Fruit fly (Drosophila melanogaster) whole organism, embryonic: ENCODE results near the gene Cfp1.

Source experiments
- B-H1 ChIP-seq: fragments of 200-800 bp; sonication (Bioruptor generic); IDR thresholded peaks from 3 replicates; pipeline ENCODE4 v1.3.6; 2022; ENCODE audit warnings: missing biosample characterization, missing genetic modification characterization
- CG10147 ChIP-seq: fragments of 200-800 bp; sonication (Bioruptor generic); optimal IDR thresholded peaks from 2 replicates; lab custom pipeline; 2019; ENCODE audit warnings: missing biosample characterization, mild to moderate bottlenecking, missing genetic modification characterization, moderate library complexity
- CG10267 ChIP-seq: fragments of 200-800 bp; sonication (Bioruptor generic); optimal IDR thresholded peaks from 2 replicates; lab custom pipeline; 2018; ENCODE audit warnings: missing biosample characterization, mild to moderate bottlenecking, missing genetic modification characterization, moderate library complexity
- CG10543 ChIP-seq: fragments of 200-800 bp; sonication (Bioruptor generic); optimal IDR thresholded peaks from 3 replicates; lab custom pipeline; 2017; ENCODE audit warnings: missing biosample characterization, mild to moderate bottlenecking, missing genetic modification characterization, moderate library complexity
- CG12769 ChIP-seq: fragments of 200-800 bp; sonication (Bioruptor generic); optimal IDR thresholded peaks from 2 replicates; lab custom pipeline; 2019; ENCODE audit warnings: missing biosample characterization, mild to moderate bottlenecking, missing genetic modification characterization, moderate library complexity
- CG17829 ChIP-seq: fragments of 200-800 bp; optimal IDR thresholded peaks from 2 replicates; lab custom pipeline; 2019; ENCODE audit warnings: missing biosample characterization, mild to moderate bottlenecking, missing genetic modification characterization, moderate library complexity
- CG2678 ChIP-seq: fragments of 200-800 bp; sonication (Bioruptor generic); optimal IDR thresholded peaks from 3 replicates; lab custom pipeline; 2019; ENCODE audit warnings: missing biosample characterization, mild to moderate bottlenecking, missing genetic modification characterization, moderate library complexity
- CG3163 ChIP-seq: fragments of 200-800 bp; sonication (Bioruptor generic); optimal IDR thresholded peaks from 3 replicates; lab custom pipeline; 2016; ENCODE audit warnings: missing biosample characterization, missing genetic modification characterization
- CG32772 ChIP-seq: fragments of 200-800 bp; sonication (Bioruptor generic); IDR thresholded peaks from 2 replicates; pipeline ENCODE4 v1.3.6; 2022; ENCODE audit warnings: missing biosample characterization, missing genetic modification characterization
- CG34376 ChIP-seq: fragments of 200-800 bp; sonication (Bioruptor generic); optimal IDR thresholded peaks from 2 replicates; lab custom pipeline; 2018; ENCODE audit warnings: missing biosample characterization, mild to moderate bottlenecking, missing genetic modification characterization
- CG42726 ChIP-seq: fragments of 200-800 bp; sonication (Bioruptor generic); IDR thresholded peaks from 2 replicates; pipeline ENCODE4 v1.3.6; 2022; ENCODE audit warnings: missing biosample characterization, missing genetic modification characterization; ENCODE audit not compliant: partially characterized antibody
- CG4854 ChIP-seq: fragments of 200-800 bp; sonication (Bioruptor generic); optimal IDR thresholded peaks from 2 replicates; lab custom pipeline; 2016; ENCODE audit warnings: missing biosample characterization, missing genetic modification characterization, inconsistent platforms
- CG6689 ChIP-seq: fragments of 200-800 bp; sonication (Bioruptor generic); IDR thresholded peaks from 2 replicates; pipeline ENCODE4 v1.3.6; 2022; ENCODE audit warnings: missing biosample characterization, missing genetic modification characterization
- CG6791 ChIP-seq: fragments of 200-800 bp; sonication (Bioruptor generic); IDR thresholded peaks from 3 replicates; pipeline ENCODE4 v1.3.6; 2022; ENCODE audit warnings: missing biosample characterization, missing genetic modification characterization; ENCODE audit not compliant: partially characterized antibody
- CG6813 ChIP-seq: fragments of 200-800 bp; sonication (Bioruptor generic); optimal IDR thresholded peaks from 2 replicates; lab custom pipeline; 2017; ENCODE audit warnings: missing biosample characterization, missing genetic modification characterization, mild to moderate bottlenecking, moderate library complexity, missing genetic modification reagents
- CG7928 ChIP-seq: fragments of 200-800 bp; sonication (Bioruptor generic); optimal IDR thresholded peaks from 2 replicates; lab custom pipeline; 2017; ENCODE audit warnings: missing biosample characterization, mild to moderate bottlenecking, missing genetic modification characterization
- CG8089 ChIP-seq: fragments of 200-800 bp; sonication (Bioruptor generic); optimal IDR thresholded peaks from 3 replicates; lab custom pipeline; 2016; ENCODE audit warnings: missing biosample characterization, missing genetic modification characterization
- CG9609 ChIP-seq: fragments of 200-800 bp; sonication (Bioruptor generic); optimal IDR thresholded peaks from 3 replicates; lab custom pipeline; 2016; ENCODE audit warnings: missing biosample characterization, missing genetic modification characterization
- CG9876 ChIP-seq: fragments of 200-800 bp; sonication (Bioruptor generic); optimal IDR thresholded peaks from 2 replicates; lab custom pipeline; 2016; ENCODE audit warnings: missing biosample characterization, missing genetic modification characterization
- D19A ChIP-seq: fragments of 200-800 bp; optimal IDR thresholded peaks from 3 replicates; lab custom pipeline; 2019; ENCODE audit warnings: missing biosample characterization, mild to moderate bottlenecking, missing genetic modification characterization, moderate library complexity
- Dbx ChIP-seq: fragments of 200-800 bp; sonication (Bioruptor generic); IDR thresholded peaks from 3 replicates; pipeline ENCODE4 v1.3.6; 2022; ENCODE audit warnings: missing biosample characterization, missing genetic modification characterization
- Dll ChIP-seq: fragments of 200-800 bp; sonication (Bioruptor generic); IDR thresholded peaks from 4 replicates; pipeline ENCODE4 v1.3.6; 2022; ENCODE audit warnings: missing biosample characterization, missing genetic modification characterization; ENCODE audit not compliant: partially characterized antibody
- Fer1 ChIP-seq: fragments of 200-800 bp; sonication (Bioruptor generic); optimal IDR thresholded peaks from 2 replicates; lab custom pipeline; 2017; ENCODE audit warnings: missing biosample characterization, mild to moderate bottlenecking, missing genetic modification characterization
- H2.0 ChIP-seq: fragments of 200-800 bp; sonication (Bioruptor generic); IDR thresholded peaks from 2 replicates; pipeline ENCODE4 v1.3.6; 2022; ENCODE audit warnings: missing biosample characterization, missing genetic modification characterization
- HLH4C ChIP-seq: fragments of 200-800 bp; sonication (Bioruptor generic); IDR thresholded peaks from 3 replicates; pipeline ENCODE4 v1.3.6; 2022; ENCODE audit warnings: missing biosample characterization, missing genetic modification characterization; ENCODE audit not compliant: partially characterized antibody
- HLHmδ ChIP-seq: fragments of 200-800 bp; sonication (Bioruptor generic); optimal IDR thresholded peaks from 2 replicates; lab custom pipeline; 2018; ENCODE audit warnings: missing biosample characterization, mild to moderate bottlenecking, missing genetic modification characterization, moderate library complexity
- NFAT ChIP-seq: fragments of 200-800 bp; sonication (Bioruptor generic); IDR thresholded peaks from 2 replicates; pipeline ENCODE4 v1.3.6; 2022; ENCODE audit warnings: missing biosample characterization, missing genetic modification characterization
- Oaz ChIP-seq: fragments of 200-800 bp; sonication (Bioruptor generic); IDR thresholded peaks from 2 replicates; pipeline ENCODE4 v1.3.6; 2022; ENCODE audit warnings: missing biosample characterization, missing genetic modification characterization
- Oli ChIP-seq: fragments of 200-800 bp; sonication (Bioruptor generic); optimal IDR thresholded peaks from 2 replicates; lab custom pipeline; 2018; ENCODE audit warnings: missing biosample characterization, mild to moderate bottlenecking, missing genetic modification characterization, moderate library complexity
- Sry-δ ChIP-seq: fragments of 200-800 bp; sonication (Bioruptor generic); optimal IDR thresholded peaks from 2 replicates; lab custom pipeline; 2016; ENCODE audit warnings: missing biosample characterization, missing genetic modification characterization
- Usf ChIP-seq: fragments of 200-800 bp; sonication (Bioruptor generic); optimal IDR thresholded peaks from 2 replicates; lab custom pipeline; 2017; ENCODE audit warnings: missing genotype, missing biosample characterization, missing genetic modification characterization
- YL-1 ChIP-seq: fragments of 200-800 bp; sonication (Bioruptor generic); optimal IDR thresholded peaks from 3 replicates; lab custom pipeline; 2017; ENCODE audit warnings: missing biosample characterization, mild to moderate bottlenecking, missing genetic modification characterization
- amos ChIP-seq: fragments of 200-800 bp; sonication (Bioruptor generic); IDR thresholded peaks from 2 replicates; pipeline ENCODE4 v1.3.6; 2022; ENCODE audit warnings: missing biosample characterization, missing genetic modification characterization; ENCODE audit not compliant: partially characterized antibody
- bigmax ChIP-seq: fragments of 200-800 bp; sonication (Bioruptor generic); optimal IDR thresholded peaks from 2 replicates; lab custom pipeline; 2018; ENCODE audit warnings: missing biosample characterization, mild to moderate bottlenecking, missing genetic modification characterization
- chinmo ChIP-seq: fragments of 200-800 bp; sonication (Bioruptor generic); IDR thresholded peaks from 4 replicates; pipeline ENCODE4 v1.3.6; 2022; ENCODE audit warnings: missing biosample characterization, missing genetic modification characterization; ENCODE audit not compliant: partially characterized antibody
- gfzf ChIP-seq: fragments of 200-800 bp; sonication (Bioruptor generic); optimal IDR thresholded peaks from 2 replicates; lab custom pipeline; 2016; ENCODE audit warnings: missing biosample characterization, mild to moderate bottlenecking, missing genetic modification characterization, moderate library complexity
- gro ChIP-seq: fragments of 200-800 bp; sonication (Bioruptor generic); optimal IDR thresholded peaks from 2 replicates; lab custom pipeline; 2016; ENCODE audit warnings: missing biosample characterization, missing genetic modification characterization
- gsb ChIP-seq: fragments of 200-800 bp; sonication (Bioruptor generic); IDR thresholded peaks from 2 replicates; pipeline ENCODE4 v1.3.6; 2022; ENCODE audit warnings: missing biosample characterization, missing genetic modification characterization
- inv ChIP-seq: fragments of 200-800 bp; sonication (Bioruptor generic); IDR thresholded peaks from 2 replicates; pipeline ENCODE4 v1.3.6; 2022; ENCODE audit warnings: missing biosample characterization, missing genetic modification characterization; ENCODE audit not compliant: partially characterized antibody
- jing ChIP-seq: fragments of 200-800 bp; sonication (Bioruptor generic); optimal IDR thresholded peaks from 2 replicates; lab custom pipeline; 2018; ENCODE audit warnings: missing biosample characterization, mild to moderate bottlenecking, missing genetic modification characterization
- jumu ChIP-seq: fragments of 200-800 bp; sonication (Bioruptor generic); optimal IDR thresholded peaks from 3 replicates; lab custom pipeline; 2016; ENCODE audit warnings: missing biosample characterization, missing genetic modification characterization
- klu ChIP-seq: fragments of 200-800 bp; sonication (Bioruptor generic); IDR thresholded peaks from 2 replicates; pipeline ENCODE4 v1.3.6; 2022; ENCODE audit warnings: missing biosample characterization, missing genetic modification characterization
- knrl ChIP-seq: fragments of 200-800 bp; sonication (Bioruptor generic); IDR thresholded peaks from 3 replicates; pipeline ENCODE4 v1.3.6; 2022; ENCODE audit warnings: missing biosample characterization, missing genetic modification characterization; ENCODE audit not compliant: partially characterized antibody
- lmd ChIP-seq: fragments of 200-800 bp; sonication (Bioruptor generic); IDR thresholded peaks from 2 replicates; pipeline ENCODE4 v1.3.6; 2022; ENCODE audit warnings: missing biosample characterization, missing genetic modification characterization
- odd ChIP-seq: fragments of 200-800 bp; sonication (Bioruptor generic); optimal IDR thresholded peaks from 2 replicates; lab custom pipeline; 2017; ENCODE audit warnings: missing biosample characterization, mild to moderate bottlenecking, missing genetic modification characterization
- phol ChIP-seq: fragments of 200-800 bp; sonication (Bioruptor generic); optimal IDR thresholded peaks from 3 replicates; lab custom pipeline; 2018; ENCODE audit warnings: missing biosample characterization, mild to moderate bottlenecking, missing genetic modification characterization, moderate library complexity
- sens ChIP-seq: fragments of 200-800 bp; sonication (Bioruptor generic); peaks from one replicate; lab custom pipeline; 2016; ENCODE audit warnings: missing biosample characterization, missing genetic modification characterization
- sima ChIP-seq: fragments of 200-800 bp; sonication (Bioruptor generic); optimal IDR thresholded peaks from 2 replicates; lab custom pipeline; 2016; ENCODE audit warnings: missing biosample characterization, missing genetic modification characterization
- tna ChIP-seq: fragments of 200-800 bp; sonication (Bioruptor generic); IDR thresholded peaks from 2 replicates; pipeline ENCODE4 v1.3.6; 2022; ENCODE audit warnings: missing biosample characterization, missing genetic modification characterization; ENCODE audit not compliant: partially characterized antibody
- vvl ChIP-seq: fragments of 200-800 bp; sonication (Bioruptor generic); IDR thresholded peaks from 2 replicates; pipeline ENCODE4 v1.3.6; 2022; ENCODE audit warnings: missing biosample characterization, missing genetic modification characterization

Cfp1 gene

DNA sequence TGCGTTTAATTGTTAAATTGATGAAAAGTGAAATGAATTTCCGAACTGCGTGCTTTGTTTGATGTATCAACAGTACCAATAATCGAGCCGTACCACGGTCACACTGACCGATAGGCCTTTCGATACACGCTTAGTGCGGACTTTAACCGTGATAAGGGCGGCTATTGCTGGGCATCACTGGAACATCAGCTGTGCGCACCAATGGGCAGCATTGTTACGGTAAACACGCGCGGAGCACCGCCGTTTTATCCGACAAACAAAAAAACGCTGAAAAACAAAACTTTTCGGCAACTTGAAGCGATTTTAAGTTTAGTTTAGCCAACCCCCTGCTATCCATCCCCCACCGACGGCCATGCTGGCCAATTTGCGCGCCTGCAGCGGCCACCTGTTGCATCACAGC is 46.4 kb upstream of the Cfp1 start, which contains the start of the genes c12.1 and c12.2 (continued):
- TF ChIP-seq Usf (no peak), CG12769 (tag; lab: Kevin White, UChicago) (no peak), Dll (peak; percentile 57; the same call in 3 of the 4 replicates), amos (peak; percentile 71), CG32772 (GFP tag; lab: Robert Waterston, UW) (no peak), sens (peak; percentile 56), lmd (0 out of 2 replicates have a peak, but pooled peaks have one; percentile 19), CG2678 (no peak), CG4854 (GFP tag; lab: Kevin White, UChicago) (no peak), gfzf (peak; percentile 75), HLH4C (GFP tag; lab: Robert Waterston, UW) (peak; percentile 41; the same call in 1 of the 3 replicates), CG6791 (peak; percentile 74; the same call in 2 of the 3 replicates), gro (peak; percentile 17), CG10147 (GFP tag; lab: Kevin White, UChicago) (no peak), jing (GFP tag; lab: Kevin White, UChicago) (no peak), chinmo (0 out of 4 replicates have a peak, but pooled peaks have one; percentile 10), Oaz (GFP tag; lab: Robert Waterston, UW) (no peak), NFAT (GFP tag; lab: Robert Waterston, UW) (peak; percentile 24; the same call in 1 of the 2 replicates), CG9609 (GFP tag; lab: Kevin White, UChicago) (peak; percentile 1), B-H1 (no peak), YL-1 (GFP tag; lab: Kevin White, UChicago) (peak; percentile 90), inv (GFP tag; lab: Robert Waterston, UW) (peak; percentile 39; the same call in 1 of the 2 replicates), Fer1 (GFP tag; lab: Kevin White, UChicago) (peak; percentile 23), bigmax (GFP tag; lab: Kevin White, UChicago) (no peak), jumu (GFP tag; lab: Kevin White, UChicago) (peak; percentile 51), CG10543 (GFP tag; lab: Kevin White, UChicago) (no peak), CG10267 (tag; lab: Kevin White, UChicago) (peak; percentile 44), D19A (tag; lab: Kevin White, UChicago) (no peak), odd (GFP tag; lab: Kevin White, UChicago) (no peak), vvl (0 out of 2 replicates have a peak, but pooled peaks have one; percentile 6), Oli (tag; lab: Kevin White, UChicago) (no peak), CG3163 (GFP tag; lab: Kevin White, UChicago) (peak; percentile 27), CG6813 (GFP tag; lab: Kevin White, UChicago) (no peak), knrl (GFP tag; lab: Robert Waterston, UW) (peak; percentile 44; the same call in 1 of the 3 replicates), Dbx (no peak), CG6689 (GFP tag; lab: Robert Waterston, UW) (no peak), Sry-δ (peak; percentile 73), phol (peak; percentile 50), CG34376 (peak; percentile 35), HLHmδ (peak; percentile 14), CG8089 (GFP tag; lab: Kevin White, UChicago) (no peak), sima (no peak), CG7928 (GFP tag; lab: Kevin White, UChicago) (peak; percentile 1), tna (0 out of 2 replicates have a peak, but pooled peaks have one; percentile 18), CG42726 (GFP tag; lab: Robert Waterston, UW) (peak; percentile 72), klu (GFP tag; lab: Robert Waterston, UW) (no peak), CG17829 (tag; lab: Kevin White, UChicago) (peak; percentile 50), H2.0 (GFP tag; lab: Robert Waterston, UW) (no peak), gsb (GFP tag; lab: Robert Waterston, UW) (no peak), CG9876 (GFP tag; lab: Kevin White, UChicago) (no peak)
